Fruit fly (Drosophila melanogaster) whole organism, embryonic: ENCODE results near the gene CG9503.
A peak's percentile ranks its signal among the peaks of the same experiment; 100 is the strongest.

Experiments
- ATbp ChIP-seq: fragments of 200-800 bp; sonication (Bioruptor generic); optimal IDR thresholded peaks from 2 replicates; lab custom pipeline; 2017; ENCODE audit warnings: missing biosample characterization, mild to moderate bottlenecking, missing genetic modification characterization, missing genetic modification reagents
- Adf1 ChIP-seq: fragments of 200-800 bp; sonication (Bioruptor generic); IDR thresholded peaks from 2 replicates; pipeline ENCODE4 v1.3.6; 2022; ENCODE audit warnings: missing biosample characterization, missing genetic modification characterization
- Bgb ChIP-seq: fragments of 200-800 bp; sonication (Bioruptor generic); IDR thresholded peaks from 2 replicates; pipeline ENCODE4 v1.3.6; 2022; ENCODE audit warnings: missing biosample characterization, missing genetic modification characterization; ENCODE audit not compliant: partially characterized antibody
- CG10366 ChIP-seq: fragments of 200-800 bp; sonication (Bioruptor generic); IDR thresholded peaks from 2 replicates; pipeline ENCODE4 v1.3.6; 2022; ENCODE audit warnings: missing biosample characterization, missing genetic modification characterization
- CG11085 ChIP-seq: fragments of 200-800 bp; sonication (Bioruptor generic); IDR thresholded peaks from 2 replicates; pipeline ENCODE4 v1.3.6; 2022; ENCODE audit warnings: missing biosample characterization, missing genetic modification characterization
- CG11456 ChIP-seq: fragments of 200-800 bp; sonication (Bioruptor generic); IDR thresholded peaks from 3 replicates; pipeline ENCODE4 v1.3.6; 2022; ENCODE audit warnings: missing biosample characterization, missing genetic modification characterization
- CG11560 ChIP-seq: fragments of 200-800 bp; sonication (Bioruptor generic); IDR thresholded peaks from 3 replicates; pipeline ENCODE4 v1.3.6; 2022; ENCODE audit warnings: missing biosample characterization, missing genetic modification characterization
- CG12236 ChIP-seq: fragments of 200-800 bp; sonication (Bioruptor generic); optimal IDR thresholded peaks from 2 replicates; lab custom pipeline; 2016; ENCODE audit warnings: missing biosample characterization, missing genetic modification characterization
- CG12942 ChIP-seq: fragments of 200-800 bp; sonication (Bioruptor generic); optimal IDR thresholded peaks from 3 replicates; lab custom pipeline; 2016; ENCODE audit warnings: missing biosample characterization, missing genetic modification characterization
- CG13123 ChIP-seq: fragments of 200-800 bp; sonication (Bioruptor generic); optimal IDR thresholded peaks from 2 replicates; lab custom pipeline; 2016; ENCODE audit warnings: missing biosample characterization, missing genetic modification characterization
- CG13424 ChIP-seq: fragments of 200-800 bp; sonication (Bioruptor generic); optimal IDR thresholded peaks from 2 replicates; lab custom pipeline; 2019; ENCODE audit warnings: missing biosample characterization, mild to moderate bottlenecking, missing genetic modification characterization, moderate library complexity
- CG15073 ChIP-seq: fragments of 200-800 bp; sonication (Bioruptor generic); optimal IDR thresholded peaks from 2 replicates; lab custom pipeline; 2016; ENCODE audit warnings: missing biosample characterization, missing genetic modification characterization
- CG15269 ChIP-seq: fragments of 200-800 bp; sonication (Bioruptor generic); optimal IDR thresholded peaks from 2 replicates; lab custom pipeline; 2018; ENCODE audit warnings: missing biosample characterization, mild to moderate bottlenecking, missing genetic modification characterization, moderate library complexity
- CG17359 ChIP-seq: fragments of 200-800 bp; sonication (Bioruptor generic); optimal IDR thresholded peaks from 3 replicates; lab custom pipeline; 2018; ENCODE audit warnings: missing biosample characterization, mild to moderate bottlenecking, missing genetic modification characterization, moderate library complexity
- CG17361 ChIP-seq: fragments of 200-800 bp; sonication (Bioruptor generic); IDR thresholded peaks from 3 replicates; pipeline ENCODE4 v1.3.6; 2022; ENCODE audit warnings: missing biosample characterization, missing genetic modification characterization
- CG17568 ChIP-seq: fragments of 200-800 bp; sonication (Bioruptor generic); optimal IDR thresholded peaks from 2 replicates; lab custom pipeline; 2018; ENCODE audit warnings: missing biosample characterization, mild to moderate bottlenecking, missing genetic modification characterization, moderate library complexity
- CG31365 ChIP-seq: fragments of 200-800 bp; sonication (Bioruptor generic); optimal IDR thresholded peaks from 2 replicates; lab custom pipeline; 2018; ENCODE audit warnings: missing biosample characterization, mild to moderate bottlenecking, missing genetic modification characterization
- CG3163 ChIP-seq: fragments of 200-800 bp; sonication (Bioruptor generic); optimal IDR thresholded peaks from 3 replicates; lab custom pipeline; 2016; ENCODE audit warnings: missing biosample characterization, missing genetic modification characterization
- CG42726 ChIP-seq: fragments of 200-800 bp; sonication (Bioruptor generic); IDR thresholded peaks from 2 replicates; pipeline ENCODE4 v1.3.6; 2022; ENCODE audit warnings: missing biosample characterization, missing genetic modification characterization; ENCODE audit not compliant: partially characterized antibody
- CG4854 ChIP-seq: fragments of 200-800 bp; sonication (Bioruptor generic); optimal IDR thresholded peaks from 2 replicates; lab custom pipeline; 2016; ENCODE audit warnings: missing biosample characterization, missing genetic modification characterization, inconsistent platforms
- CG6854 ChIP-seq: fragments of 200-800 bp; sonication (Bioruptor generic); optimal IDR thresholded peaks from 3 replicates; lab custom pipeline; 2017; ENCODE audit warnings: missing biosample characterization, mild to moderate bottlenecking, missing genetic modification characterization
- CG8281 ChIP-seq: fragments of 200-800 bp; sonication (Bioruptor generic); optimal IDR thresholded peaks from 2 replicates; lab custom pipeline; 2018; ENCODE audit warnings: missing biosample characterization, mild to moderate bottlenecking, missing genetic modification characterization, moderate library complexity
- CG8290 ChIP-seq, 3 experiments: fragments of 200-800 bp; sonication (Bioruptor generic); optimal IDR thresholded peaks; 2 replicates each; lab custom pipeline; 2016 to 2019; ENCODE audit warnings: missing biosample characterization in 3 of 3, missing genetic modification characterization in 3 of 3, mild to moderate bottlenecking in 2 of 3, moderate library complexity in 1 of 3
- Chrac-16 ChIP-seq: fragments of 200-800 bp; sonication (Bioruptor generic); optimal IDR thresholded peaks from 3 replicates; lab custom pipeline; 2016; ENCODE audit warnings: missing biosample characterization, missing genetic modification characterization
- Doc2 ChIP-seq: fragments of 200-800 bp; sonication (Bioruptor generic); IDR thresholded peaks from 2 replicates; pipeline ENCODE4 v1.3.6; 2022; ENCODE audit warnings: missing biosample characterization, missing genetic modification characterization
- Doc3 ChIP-seq: fragments of 200-800 bp; sonication (Bioruptor generic); IDR thresholded peaks from 3 replicates; pipeline ENCODE4 v1.3.6; 2022; ENCODE audit warnings: missing biosample characterization, missing genetic modification characterization; ENCODE audit not compliant: partially characterized antibody
- H15 ChIP-seq: fragments of 200-800 bp; sonication (Bioruptor generic); IDR thresholded peaks from 3 replicates; pipeline ENCODE4 v1.3.6; 2022; ENCODE audit warnings: missing biosample characterization, missing genetic modification characterization
- Kr ChIP-seq: fragments of 200-800 bp; sonication (Bioruptor generic); optimal IDR thresholded peaks from 2 replicates; lab custom pipeline; 2017; ENCODE audit warnings: missing biosample characterization, mild to moderate bottlenecking, missing genetic modification characterization
- Lhr ChIP-seq: fragments of 200-800 bp; sonication (Bioruptor generic); optimal IDR thresholded peaks from 3 replicates; lab custom pipeline; 2017; ENCODE audit warnings: mild to moderate bottlenecking, missing biosample characterization, missing genetic modification reagents, missing genetic modification characterization
- Mrtf ChIP-seq: fragments of 200-800 bp; sonication (Bioruptor generic); IDR thresholded peaks from 3 replicates; pipeline ENCODE4 v1.3.6; 2022; ENCODE audit warnings: missing biosample characterization, missing genetic modification characterization
- Oli ChIP-seq: fragments of 200-800 bp; sonication (Bioruptor generic); optimal IDR thresholded peaks from 2 replicates; lab custom pipeline; 2018; ENCODE audit warnings: missing biosample characterization, mild to moderate bottlenecking, missing genetic modification characterization, moderate library complexity
- ab ChIP-seq: fragments of 200-800 bp; sonication (Bioruptor generic); optimal IDR thresholded peaks from 2 replicates; lab custom pipeline; 2016; ENCODE audit warnings: missing biosample characterization, missing genetic modification characterization
- cas ChIP-seq: fragments of 200-800 bp; sonication (Bioruptor generic); IDR thresholded peaks from 2 replicates; pipeline ENCODE4 v1.3.6; 2022; ENCODE audit warnings: missing biosample characterization, missing genetic modification characterization
- cato ChIP-seq: fragments of 200-800 bp; sonication (Bioruptor generic); optimal IDR thresholded peaks from 2 replicates; lab custom pipeline; 2016; ENCODE audit warnings: missing biosample characterization, missing genetic modification characterization, borderline replicate concordance
- dmrt11E ChIP-seq: fragments of 200-800 bp; sonication (Bioruptor generic); optimal IDR thresholded peaks from 3 replicates; lab custom pipeline; 2018; ENCODE audit warnings: missing biosample characterization, mild to moderate bottlenecking, missing genetic modification characterization, moderate library complexity
- grn ChIP-seq: fragments of 200-800 bp; sonication (Bioruptor generic); optimal IDR thresholded peaks from 3 replicates; lab custom pipeline; 2017; ENCODE audit warnings: missing biosample characterization, missing genetic modification characterization
- jigr1 ChIP-seq: fragments of 200-800 bp; sonication (Bioruptor generic); IDR thresholded peaks from 3 replicates; pipeline ENCODE4 v1.3.6; 2022; ENCODE audit warnings: missing biosample characterization, missing genetic modification characterization
- mirr ChIP-seq: fragments of 200-800 bp; sonication (Bioruptor generic); optimal IDR thresholded peaks from 3 replicates; lab custom pipeline; 2018; ENCODE audit warnings: missing biosample characterization, mild to moderate bottlenecking, missing genetic modification characterization
- nerfin-1 ChIP-seq: fragments of 200-800 bp; sonication (Bioruptor generic); optimal IDR thresholded peaks from 3 replicates; lab custom pipeline; 2019; ENCODE audit warnings: missing biosample characterization, mild to moderate bottlenecking, missing genetic modification characterization, moderate library complexity
- pho ChIP-seq: fragments of 200-800 bp; sonication (Bioruptor generic); optimal IDR thresholded peaks from 2 replicates; lab custom pipeline; 2016; ENCODE audit warnings: missing biosample characterization, missing genetic modification characterization
- phol ChIP-seq: fragments of 200-800 bp; sonication (Bioruptor generic); optimal IDR thresholded peaks from 3 replicates; lab custom pipeline; 2018; ENCODE audit warnings: missing biosample characterization, mild to moderate bottlenecking, missing genetic modification characterization, moderate library complexity
- schlank ChIP-seq: fragments of 200-800 bp; sonication (Bioruptor generic); optimal IDR thresholded peaks from 2 replicates; lab custom pipeline; 2018; ENCODE audit warnings: missing biosample characterization, mild to moderate bottlenecking, missing genetic modification characterization
- sim ChIP-seq: fragments of 200-800 bp; sonication (Bioruptor generic); IDR thresholded peaks from 2 replicates; pipeline ENCODE4 v1.3.6; 2022; ENCODE audit warnings: missing biosample characterization, missing genetic modification characterization
- stwl ChIP-seq: fragments of 200-800 bp; sonication (Bioruptor generic); optimal IDR thresholded peaks from 3 replicates; lab custom pipeline; 2018; ENCODE audit warnings: missing biosample characterization, mild to moderate bottlenecking, missing genetic modification characterization, moderate library complexity
- tll ChIP-seq, 2 experiments: fragments of 200-800 bp in 1 of 2; fragments of >200 bp in 1 of 2; sonication (Bioruptor generic) in 1 of 2; optimal IDR thresholded peaks; 2 replicates each; lab custom pipeline; 2017 to 2019; ENCODE audit warnings: missing biosample characterization in 2 of 2, missing genetic modification characterization in 2 of 2, mild to moderate bottlenecking in 1 of 2, moderate library complexity in 1 of 2
- ttk ChIP-seq: fragments of 200-800 bp; sonication (Bioruptor generic); IDR thresholded peaks from 2 replicates; pipeline ENCODE4 v2.1.2; 2022; ENCODE audit warnings: missing biosample characterization, missing genetic modification characterization
- vnd ChIP-seq: fragments of 200-800 bp; sonication (Bioruptor generic); IDR thresholded peaks from 3 replicates; pipeline ENCODE4 v1.3.6; 2022; ENCODE audit warnings: missing biosample characterization, missing genetic modification characterization; ENCODE audit not compliant: partially characterized antibody
- wor ChIP-seq: fragments of 200-800 bp; sonication (Bioruptor generic); IDR thresholded peaks from 2 replicates; pipeline ENCODE4 v1.3.6; 2022; ENCODE audit warnings: missing biosample characterization, missing genetic modification characterization
- zen2 ChIP-seq: fragments of 200-800 bp; sonication (Bioruptor generic); IDR thresholded peaks from 3 replicates; pipeline ENCODE4 v1.3.6; 2022; ENCODE audit warnings: missing biosample characterization, missing genetic modification characterization; ENCODE audit not compliant: partially characterized antibody

Gene CG9503

dm6 chrX:14882536-14883118 is 40.7 kb downstream of the CG9503 start, which contains the start of the genes CG45064 and CG45065 (continued):
- no peak for TF ChIP-seq Adf1
- TF ChIP-seq phol (tag; lab: Kevin White, UChicago) = peak; percentile 87
- TF ChIP-seq ATbp = peak; percentile 93
- peak; percentile 76 for TF ChIP-seq Lhr
- no peak for TF ChIP-seq CG11456 (GFP tag; lab: Robert Waterston, UW)
- TF ChIP-seq Chrac-16 (GFP tag; lab: Kevin White, UChicago) = peak; percentile 64
- TF ChIP-seq CG8281 (tag; lab: Kevin White, UChicago) = peak; percentile 58
- TF ChIP-seq Kr (GFP tag; lab: Kevin White, UChicago) = no peak
- peak; percentile 88 for TF ChIP-seq CG13424
- no peak for TF ChIP-seq cas
- peak; percentile 91 for TF ChIP-seq Oli (tag; lab: Kevin White, UChicago)
- TF ChIP-seq CG8290 (GFP tag; optimal IDR thresholded peaks at IDR 0.05; lab: Kevin White, UChicago) = peak; percentile 29
- peak in 1 of 2 experiments; percentile 88 for TF ChIP-seq CG8290 (tag; optimal IDR thresholded peaks at IDR 0.05; lab: Kevin White, UChicago)
- TF ChIP-seq CG15073 (GFP tag; lab: Kevin White, UChicago) = peak; percentile 28
- peak; percentile 68 for TF ChIP-seq CG12236 (GFP tag; lab: Kevin White, UChicago)
- peak; percentile 84 for TF ChIP-seq nerfin-1 (tag; lab: Kevin White, UChicago)
- TF ChIP-seq CG42726 (GFP tag; lab: Robert Waterston, UW) = no peak
- peak; percentile 86 for TF ChIP-seq H15 (GFP tag; lab: Robert Waterston, UW)
- TF ChIP-seq stwl (tag; lab: Kevin White, UChicago) = no peak
- TF ChIP-seq Doc2 (GFP tag; lab: Robert Waterston, UW) = no peak
- peak; percentile 83 for TF ChIP-seq CG10366 (GFP tag; lab: Robert Waterston, UW)
- no peak for TF ChIP-seq zen2 (GFP tag; lab: Robert Waterston, UW)
- peak; percentile 79 for TF ChIP-seq CG15269 (tag; lab: Kevin White, UChicago)
- no peak for TF ChIP-seq vnd (GFP tag; lab: Robert Waterston, UW)
- no peak for TF ChIP-seq Bgb (GFP tag; lab: Robert Waterston, UW)
- peak; percentile 86 for TF ChIP-seq wor (GFP tag; lab: Robert Waterston, UW)
- no peak for TF ChIP-seq schlank (tag; lab: Kevin White, UChicago)
- peak; percentile 66 for TF ChIP-seq CG3163 (GFP tag; lab: Kevin White, UChicago)
- TF ChIP-seq cato (GFP tag; lab: Kevin White, UChicago) = peak; percentile 76
- TF ChIP-seq CG11560 (tag; lab: Robert Waterston, UW) = peak; percentile 55; the same call in 2 of the 3 replicates
- peak; percentile 26 for TF ChIP-seq dmrt11E (tag; lab: Kevin White, UChicago)
- TF ChIP-seq pho = peak; percentile 73
- TF ChIP-seq mirr (GFP tag; lab: Kevin White, UChicago) = no peak
- TF ChIP-seq tll (GFP tag; optimal IDR thresholded peaks at IDR 0.05; lab: Kevin White, UChicago) = no peak
- TF ChIP-seq CG17568 (GFP tag; lab: Kevin White, UChicago) = peak; percentile 64
- TF ChIP-seq jigr1 (GFP tag; lab: Robert Waterston, UW) = peak; percentile 74; the same call in 2 of the 3 replicates
- TF ChIP-seq Mrtf (GFP tag; lab: Robert Waterston, UW) = peak; percentile 69; the same call in 2 of the 3 replicates
- TF ChIP-seq ttk (GFP tag; lab: Robert Waterston, UW) = peak; percentile 93
- peak; percentile 65 for TF ChIP-seq CG4854
- TF ChIP-seq ab = peak; percentile 35
- TF ChIP-seq CG12942 (GFP tag; lab: Kevin White, UChicago) = peak; percentile 59
- TF ChIP-seq CG17361 = peak; percentile 88
- peak; percentile 2 for TF ChIP-seq grn
- TF ChIP-seq CG6854 (GFP tag; lab: Kevin White, UChicago) = peak; percentile 73
- no peak for TF ChIP-seq Doc3 (GFP tag; lab: Robert Waterston, UW)
- TF ChIP-seq CG31365 (tag; lab: Kevin White, UChicago) = peak; percentile 53
- TF ChIP-seq CG13123 = peak; percentile 56
- peak; percentile 94 for TF ChIP-seq CG17359 (tag; lab: Kevin White, UChicago)
- TF ChIP-seq sim (GFP tag; lab: Robert Waterston, UW) = peak; percentile 79
- no peak for TF ChIP-seq CG11085 (GFP tag; lab: Robert Waterston, UW)
